Worm (Caenorhabditis elegans) whole organism, mixed stage, embryonic: ENCODE data around the gene camt-1.

Experiments used
- M03D4.4 ChIP-seq: sonication (generic microtip); optimal IDR thresholded peaks from 2 replicates; lab custom pipeline; 2017; ENCODE audit warnings: mild to moderate bottlenecking, missing genetic modification characterization, missing compliant biosample characterization
- bed-3 ChIP-seq: fragments of 200-800 bp; sonication (Bioruptor generic); optimal IDR thresholded peaks from 3 replicates; lab custom pipeline; 2018; ENCODE audit warnings: mild to moderate bottlenecking, missing genetic modification characterization, moderate library complexity, missing compliant biosample characterization
- blmp-1 ChIP-seq: fragments of 150-350 bp; optimal IDR thresholded peaks from 2 replicates; lab custom pipeline; 2014; ENCODE audit warnings: missing biosample characterization, missing genetic modification characterization
- ceh-39 ChIP-seq: fragments of 150-350 bp; optimal IDR thresholded peaks from 2 replicates; lab custom pipeline; 2014; ENCODE audit warnings: missing biosample characterization, missing genetic modification characterization
- ceh-43 ChIP-seq: fragments of 200-800 bp; sonication (Bioruptor generic); optimal IDR thresholded peaks from 2 replicates; lab custom pipeline; 2018; ENCODE audit warnings: mild to moderate bottlenecking, missing genetic modification characterization, moderate library complexity, missing compliant biosample characterization
- ceh-83 ChIP-seq: fragments of 200-800 bp; sonication (Bioruptor generic); optimal IDR thresholded peaks from 2 replicates; lab custom pipeline; 2018; ENCODE audit warnings: mild to moderate bottlenecking, missing genetic modification characterization, missing compliant biosample characterization
- cnd-1 ChIP-seq: fragments of 200-800 bp; sonication (Bioruptor generic); optimal IDR thresholded peaks from 2 replicates; lab custom pipeline; 2018; ENCODE audit warnings: mild to moderate bottlenecking, missing genetic modification characterization, missing compliant biosample characterization
- drap-1 ChIP-seq: fragments of 200-800 bp; sonication (Bioruptor generic); optimal IDR thresholded peaks from 3 replicates; lab custom pipeline; 2018; ENCODE audit warnings: mild to moderate bottlenecking, missing genetic modification characterization, missing compliant biosample characterization
- elt-1 ChIP-seq: sonication (generic microtip); optimal IDR thresholded peaks from 2 replicates; lab custom pipeline; 2017; ENCODE audit warnings: missing genetic modification characterization, mild to moderate bottlenecking, missing compliant biosample characterization, antibody characterized with exemption, moderate library complexity, borderline replicate concordance; ENCODE audit not compliant: insufficient read depth
- flh-1 ChIP-seq: fragments of 200-800 bp; sonication (Bioruptor generic); optimal IDR thresholded peaks from 2 replicates; lab custom pipeline; 2018; ENCODE audit warnings: mild to moderate bottlenecking, missing genetic modification characterization, moderate library complexity, missing compliant biosample characterization
- ham-2 ChIP-seq: fragments of 200-800 bp; sonication (Bioruptor generic); optimal IDR thresholded peaks from 2 replicates; lab custom pipeline; 2018; ENCODE audit warnings: mild to moderate bottlenecking, missing genetic modification characterization, missing compliant biosample characterization
- hlh-1 ChIP-seq: fragments of 150-350 bp; optimal IDR thresholded peaks from 2 replicates; lab custom pipeline; 2014; ENCODE audit warnings: missing biosample characterization, missing genetic modification reagents, missing genetic modification characterization
- lin-13 ChIP-seq: fragments of 150-350 bp; optimal IDR thresholded peaks from 2 replicates; lab custom pipeline; 2014; ENCODE audit warnings: missing biosample characterization, missing genetic modification characterization
- lin-32 ChIP-seq: fragments of 200-800 bp; sonication (Bioruptor generic); optimal IDR thresholded peaks from 2 replicates; lab custom pipeline; 2018; ENCODE audit warnings: mild to moderate bottlenecking, missing genetic modification characterization, missing compliant biosample characterization
- lsy-2 ChIP-seq: fragments of 150-350 bp; optimal IDR thresholded peaks from 2 replicates; lab custom pipeline; 2014; ENCODE audit warnings: missing biosample characterization, missing genetic modification characterization
- mab-5 ChIP-seq: fragments of 150-350 bp; optimal IDR thresholded peaks from 2 replicates; lab custom pipeline; 2014; ENCODE audit warnings: missing biosample characterization, missing genetic modification characterization
- mep-1 ChIP-seq: fragments of 150-350 bp; optimal IDR thresholded peaks from 2 replicates; lab custom pipeline; 2017; ENCODE audit warnings: missing biosample characterization, missing genetic modification reagents, missing genetic modification characterization, inconsistent platforms
- mls-2 ChIP-seq: sonication (generic microtip); optimal IDR thresholded peaks from 2 replicates; lab custom pipeline; 2016; ENCODE audit warnings: mild to moderate bottlenecking, missing genetic modification characterization, moderate library complexity, missing compliant biosample characterization
- nhr-12 ChIP-seq: fragments of 150-350 bp; optimal IDR thresholded peaks from 2 replicates; lab custom pipeline; 2014; ENCODE audit warnings: missing biosample characterization, missing genetic modification characterization
- nhr-2 ChIP-seq: fragments of 150-350 bp; optimal IDR thresholded peaks from 2 replicates; lab custom pipeline; 2014; ENCODE audit warnings: missing biosample characterization, missing genetic modification characterization
- nhr-28 ChIP-seq: fragments of 150-350 bp; optimal IDR thresholded peaks from 2 replicates; lab custom pipeline; 2014; ENCODE audit warnings: missing biosample characterization, missing genetic modification characterization
- nhr-76 ChIP-seq: sonication (generic microtip); optimal IDR thresholded peaks from 2 replicates; lab custom pipeline; 2017; ENCODE audit warnings: missing biosample characterization, missing genetic modification characterization
- pha-4 ChIP-seq: fragments of 150-350 bp; optimal IDR thresholded peaks from 2 replicates; lab custom pipeline; 2018; ENCODE audit warnings: missing biosample characterization, missing genetic modification reagents, missing genetic modification characterization
- sem-2 ChIP-seq: fragments of 200-800 bp; sonication (Bioruptor generic); optimal IDR thresholded peaks from 2 replicates; lab custom pipeline; 2018; ENCODE audit warnings: mild to moderate bottlenecking, missing genetic modification characterization, missing compliant biosample characterization
- snpc-4 ChIP-seq: fragments of 150-350 bp; optimal IDR thresholded peaks from 2 replicates; lab custom pipeline; 2014; ENCODE audit warnings: missing biosample characterization, missing genetic modification characterization
- sptf-1 ChIP-seq: sonication (generic microtip); optimal IDR thresholded peaks from 2 replicates; lab custom pipeline; 2017; ENCODE audit warnings: mild to moderate bottlenecking, missing genetic modification characterization, moderate library complexity, missing compliant biosample characterization
- tbx-8 ChIP-seq: fragments of 200-800 bp; sonication (Bioruptor generic); optimal IDR thresholded peaks from 2 replicates; lab custom pipeline; 2018; ENCODE audit warnings: mild to moderate bottlenecking, missing genetic modification characterization, moderate library complexity, missing compliant biosample characterization
- unc-120 ChIP-seq: sonication (generic microtip); optimal IDR thresholded peaks from 2 replicates; lab custom pipeline; 2017; ENCODE audit warnings: missing genetic modification characterization, missing compliant biosample characterization; ENCODE audit not compliant: poor library complexity, severe bottlenecking
- unc-39 ChIP-seq: fragments of 150-350 bp; optimal IDR thresholded peaks from 2 replicates; lab custom pipeline; 2014; ENCODE audit warnings: missing biosample characterization, missing genetic modification characterization
- unc-62 ChIP-seq: fragments of 150-350 bp; optimal IDR thresholded peaks from 2 replicates; lab custom pipeline; 2014; ENCODE audit warnings: missing biosample characterization, missing genetic modification reagents, missing genetic modification characterization
- zip-8 ChIP-seq: fragments of 150-350 bp; optimal IDR thresholded peaks from 2 replicates; lab custom pipeline; 2014; ENCODE audit warnings: missing biosample characterization, missing genetic modification characterization
- ztf-11 ChIP-seq: fragments of 150-350 bp; optimal IDR thresholded peaks from 2 replicates; lab custom pipeline; 2014; ENCODE audit warnings: missing biosample characterization, missing genetic modification characterization

camt-1 gene

DNA sequence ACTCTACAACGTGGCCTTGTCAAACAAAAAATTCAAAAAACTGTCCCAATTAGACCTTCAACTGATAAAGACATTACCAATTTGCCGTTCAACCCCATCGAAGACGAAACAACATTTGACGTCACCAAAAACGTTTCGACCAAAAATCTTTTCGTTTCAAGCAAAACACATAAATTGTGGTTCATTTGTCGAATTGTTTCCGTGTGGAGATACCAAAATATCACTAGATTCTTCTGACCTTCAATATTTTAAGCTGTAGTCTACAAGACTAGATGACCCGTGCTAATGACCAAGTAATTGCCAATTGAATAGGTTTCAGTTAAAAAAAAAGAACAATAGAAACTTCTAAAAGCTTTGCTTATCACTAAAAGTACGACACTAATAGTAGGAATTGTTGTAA, 43.5 kb upstream of the camt-1 start:
- TF ChIP-seq M03D4.4, result no peak
- no peak for TF ChIP-seq bed-3 (GFP tag; lab: Kevin White, UChicago)
- no peak for TF ChIP-seq elt-1 (tag; lab: Kevin White, UChicago)
- TF ChIP-seq lsy-2 (tag; lab: Kevin White, UChicago), result no peak
- TF ChIP-seq unc-120 (tag; lab: Kevin White, UChicago), result no peak
- TF ChIP-seq cnd-1, result no peak
- TF ChIP-seq mep-1 (tag; lab: Kevin White, UChicago), result no peak
- TF ChIP-seq unc-39 (tag; lab: Kevin White, UChicago), result no peak
- TF ChIP-seq ceh-39, result no peak
- TF ChIP-seq drap-1 (GFP tag; lab: Kevin White, UChicago), result no peak
- no peak for TF ChIP-seq nhr-28 (tag; lab: Kevin White, UChicago)
- no peak for TF ChIP-seq snpc-4 (tag; lab: Kevin White, UChicago)
- no peak for TF ChIP-seq pha-4 (tag; lab: Kevin White, UChicago)
- no peak for TF ChIP-seq lin-13 (tag; lab: Kevin White, UChicago)
- TF ChIP-seq sem-2, result no peak
- TF ChIP-seq blmp-1 (tag; lab: Kevin White, UChicago), result no peak
- TF ChIP-seq ham-2 (GFP tag; lab: Kevin White, UChicago), result no peak
- no peak for TF ChIP-seq ceh-83 (GFP tag; lab: Kevin White, UChicago)

DNA sequence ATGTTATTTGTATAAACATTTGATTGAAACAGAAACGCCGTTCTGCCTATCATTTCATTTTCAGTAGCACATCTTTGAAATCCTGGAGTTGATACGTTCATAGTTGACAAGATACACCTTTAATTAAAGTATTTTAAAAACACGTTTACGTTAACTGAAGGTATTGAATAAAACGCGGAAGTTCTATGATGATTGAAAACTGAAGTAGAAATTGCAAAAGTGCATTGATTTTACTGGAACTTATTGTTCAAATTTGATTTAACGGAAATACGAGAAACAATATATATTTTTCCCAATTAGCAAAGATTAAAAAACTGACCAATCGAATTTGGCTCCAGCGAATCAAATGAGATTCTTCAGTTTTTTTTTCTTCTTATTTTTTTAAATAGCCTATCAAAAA, 38.6 kb upstream of the camt-1 start, which contains the start of gene sra-34:
Gene sra-34 (minus strand): TSS at position 101 of the 400 bp plus-strand sequence.
- TF ChIP-seq bed-3 (GFP tag; lab: Kevin White, UChicago) (no peak), ham-2 (GFP tag; lab: Kevin White, UChicago) (no peak), unc-62 (no peak), sptf-1 (tag; lab: Kevin White, UChicago) (no peak), ceh-83 (GFP tag; lab: Kevin White, UChicago) (no peak), lin-32 (GFP tag; lab: Kevin White, UChicago) (no peak), nhr-2 (tag; lab: Kevin White, UChicago) (no peak), unc-39 (tag; lab: Kevin White, UChicago) (no peak), unc-120 (tag; lab: Kevin White, UChicago) (no peak), M03D4.4 (no peak), snpc-4 (tag; lab: Kevin White, UChicago) (no peak), zip-8 (tag; lab: Kevin White, UChicago) (no peak), flh-1 (GFP tag; lab: Kevin White, UChicago) (no peak), lsy-2 (tag; lab: Kevin White, UChicago) (no peak), drap-1 (GFP tag; lab: Kevin White, UChicago) (no peak)

DNA sequence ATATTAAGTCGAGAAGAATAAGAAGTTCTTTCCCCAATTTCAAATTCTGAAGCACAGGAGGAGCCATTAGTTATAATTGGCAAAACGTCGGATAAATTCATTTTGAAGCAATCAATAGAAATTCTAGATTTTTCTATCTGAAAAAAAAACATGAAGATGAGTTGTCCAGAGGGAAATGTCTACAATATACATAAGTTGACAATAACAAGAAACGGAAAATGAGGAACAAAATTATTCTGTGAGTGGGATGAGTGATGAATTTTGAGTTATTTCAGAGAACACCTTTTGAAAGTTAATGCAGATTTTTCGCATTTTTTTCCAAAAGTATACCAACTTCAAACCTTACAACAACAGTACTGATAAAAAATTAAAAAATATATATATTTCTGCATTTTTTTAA, 35.7 kb upstream of the camt-1 start, which contains the start of gene sra-36:
Gene sra-36 (minus strand): TSS at position 101 of the 400 bp plus-strand sequence.
- no peak for TF ChIP-seq pha-4 (tag; lab: Kevin White, UChicago)
- TF ChIP-seq ceh-43 (GFP tag; lab: Kevin White, UChicago), result no peak
- TF ChIP-seq cnd-1, result no peak
- TF ChIP-seq snpc-4 (tag; lab: Kevin White, UChicago), result no peak
- no peak for TF ChIP-seq ceh-83 (GFP tag; lab: Kevin White, UChicago)
- TF ChIP-seq drap-1 (GFP tag; lab: Kevin White, UChicago), result no peak
- no peak for TF ChIP-seq nhr-2 (tag; lab: Kevin White, UChicago)
- no peak for TF ChIP-seq M03D4.4
- TF ChIP-seq tbx-8, result no peak

DNA sequence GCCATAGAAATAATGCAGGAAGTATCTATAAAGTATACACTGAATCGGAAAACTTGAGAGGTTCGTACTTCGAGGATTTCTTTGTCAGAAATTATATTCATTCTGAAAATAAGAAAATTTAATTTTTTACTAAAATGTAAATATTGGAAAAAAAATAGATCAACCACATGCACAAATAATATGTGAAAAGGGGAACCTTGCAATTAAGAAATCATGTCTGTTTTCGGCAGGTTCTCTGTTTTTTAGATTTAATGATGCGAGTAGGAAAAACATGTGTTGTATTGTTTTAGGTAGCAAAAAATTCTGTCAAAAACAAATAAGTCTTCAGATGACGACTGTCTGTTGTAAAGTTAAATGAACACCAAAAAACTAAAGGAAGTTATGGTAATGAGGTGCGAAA, 32.2 kb upstream of the camt-1 start, which contains the start of gene sra-33:
Gene sra-33 (minus strand): TSS at position 101 of the 400 bp plus-strand sequence.
- TF ChIP-seq unc-62 (no peak), nhr-12 (tag; lab: Kevin White, UChicago) (no peak), mep-1 (tag; lab: Kevin White, UChicago) (no peak), ham-2 (GFP tag; lab: Kevin White, UChicago) (no peak), snpc-4 (tag; lab: Kevin White, UChicago) (no peak), flh-1 (GFP tag; lab: Kevin White, UChicago) (no peak), ztf-11 (no peak), cnd-1 (no peak), mls-2 (no peak), hlh-1 (tag; lab: Kevin White, UChicago) (no peak), sem-2 (no peak), M03D4.4 (no peak), bed-3 (GFP tag; lab: Kevin White, UChicago) (no peak)

DNA sequence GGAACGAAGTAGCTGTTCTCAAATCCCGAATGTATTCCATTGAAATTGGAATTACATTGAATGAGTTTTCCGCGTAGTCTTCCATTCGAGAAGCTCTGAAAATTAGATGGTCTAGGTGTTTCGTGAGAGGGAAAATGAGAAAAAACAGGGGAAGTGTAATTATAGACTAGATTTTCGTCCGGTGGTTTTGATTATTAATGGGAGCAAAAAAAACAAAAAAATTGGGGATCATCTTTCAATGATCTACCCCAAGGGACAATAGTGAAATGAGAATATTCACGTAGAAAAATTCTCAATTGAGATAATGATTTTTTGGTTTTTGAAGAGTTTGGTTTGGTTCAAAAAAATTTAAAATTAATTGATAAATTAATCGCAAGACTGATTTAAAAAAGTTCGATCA, 26.9 kb upstream of the camt-1 start, which contains the start of gene sra-32:
Gene sra-32 (minus strand): TSS at position 101 of the 400 bp plus-strand sequence.
- TF ChIP-seq nhr-28 (tag; lab: Kevin White, UChicago) (no peak), nhr-76 (tag; lab: Kevin White, UChicago) (no peak), hlh-1 (tag; lab: Kevin White, UChicago) (no peak), mab-5 (tag; lab: Kevin White, UChicago) (no peak)
- TF ChIP-seq, all 35 proteins: peak for 0
